Fruit fly (Drosophila melanogaster) whole organism, embryonic: Measurements from ENCODE around the gene Actn.
A peak's percentile ranks its signal among the peaks of the same experiment; 100 is the strongest.

ENCODE experiments used
- Bteb2 ChIP-seq: fragments of 200-800 bp; sonication (Bioruptor generic); optimal IDR thresholded peaks from 2 replicates; lab custom pipeline; 2016; ENCODE audit warnings: missing biosample characterization, missing genetic modification characterization
- CG10147 ChIP-seq: fragments of 200-800 bp; sonication (Bioruptor generic); optimal IDR thresholded peaks from 2 replicates; lab custom pipeline; 2019; ENCODE audit warnings: missing biosample characterization, mild to moderate bottlenecking, missing genetic modification characterization, moderate library complexity
- CG10654 ChIP-seq: fragments of 200-800 bp; sonication (Bioruptor generic); optimal IDR thresholded peaks from 2 replicates; lab custom pipeline; 2016; ENCODE audit warnings: missing biosample characterization, missing genetic modification characterization
- CG1602 ChIP-seq: fragments of 200-800 bp; sonication (Bioruptor generic); optimal IDR thresholded peaks from 3 replicates; lab custom pipeline; 2016; ENCODE audit warnings: missing biosample characterization, missing genetic modification characterization
- CG1792 ChIP-seq: fragments of 200-800 bp; sonication (Bioruptor generic); optimal IDR thresholded peaks from 2 replicates; lab custom pipeline; 2016; ENCODE audit warnings: missing biosample characterization, missing genetic modification characterization
- CG2129 ChIP-seq: fragments of 200-800 bp; sonication (Bioruptor generic); IDR thresholded peaks from 2 replicates; pipeline ENCODE4 v1.3.6; 2022; ENCODE audit warnings: missing biosample characterization, missing genetic modification characterization; ENCODE audit not compliant: partially characterized antibody
- CG2712 ChIP-seq: fragments of 200-800 bp; optimal IDR thresholded peaks from 3 replicates; lab custom pipeline; 2019; ENCODE audit warnings: missing biosample characterization, mild to moderate bottlenecking, missing genetic modification characterization, moderate library complexity
- CG3407 ChIP-seq: fragments of 200-800 bp; sonication (Bioruptor generic); optimal IDR thresholded peaks from 2 replicates; lab custom pipeline; 2018; ENCODE audit warnings: missing biosample characterization, mild to moderate bottlenecking, missing genetic modification characterization
- CG34376 ChIP-seq: fragments of 200-800 bp; sonication (Bioruptor generic); optimal IDR thresholded peaks from 2 replicates; lab custom pipeline; 2018; ENCODE audit warnings: missing biosample characterization, mild to moderate bottlenecking, missing genetic modification characterization
- CG4617 ChIP-seq: fragments of 200-800 bp; sonication (Bioruptor generic); optimal IDR thresholded peaks from 3 replicates; lab custom pipeline; 2016; ENCODE audit warnings: missing biosample characterization, missing genetic modification characterization, borderline replicate concordance
- CG4707 ChIP-seq: fragments of 200-800 bp; sonication (Bioruptor generic); optimal IDR thresholded peaks from 2 replicates; lab custom pipeline; 2018; ENCODE audit warnings: missing biosample characterization, mild to moderate bottlenecking, missing genetic modification characterization, moderate library complexity
- CG5953 ChIP-seq: fragments of 200-800 bp; sonication (Bioruptor generic); IDR thresholded peaks from 2 replicates; pipeline ENCODE4 v1.3.6; 2022; ENCODE audit warnings: missing biosample characterization, missing genetic modification characterization
- CG6765 ChIP-seq: fragments of 200-800 bp; sonication (Bioruptor generic); optimal IDR thresholded peaks from 3 replicates; lab custom pipeline; 2017; ENCODE audit warnings: missing biosample characterization, mild to moderate bottlenecking, missing genetic modification characterization
- CG7357 ChIP-seq: fragments of 200-800 bp; sonication (Bioruptor generic); IDR thresholded peaks from 3 replicates; pipeline ENCODE4 v1.3.6; 2022; ENCODE audit warnings: missing biosample characterization, missing genetic modification characterization
- CG7839 ChIP-seq: fragments of 200-800 bp; sonication (Bioruptor generic); optimal IDR thresholded peaks from 3 replicates; lab custom pipeline; 2018; ENCODE audit warnings: missing biosample characterization, mild to moderate bottlenecking, missing genetic modification characterization, moderate library complexity
- CG7963 ChIP-seq: fragments of 200-800 bp; sonication (Bioruptor generic); IDR thresholded peaks from 3 replicates; pipeline ENCODE4 v1.3.6; 2022; ENCODE audit warnings: missing biosample characterization, missing genetic modification characterization; ENCODE audit not compliant: partially characterized antibody
- CHES-1-like ChIP-seq: fragments of 200-800 bp; sonication (Bioruptor generic); optimal IDR thresholded peaks from 2 replicates; lab custom pipeline; 2016; ENCODE audit warnings: missing biosample characterization, missing genetic modification characterization
- Dad ChIP-seq: fragments of 200-800 bp; sonication (Bioruptor generic); optimal IDR thresholded peaks from 3 replicates; lab custom pipeline; 2016; ENCODE audit warnings: missing biosample characterization, missing genetic modification characterization
- Dp ChIP-seq: fragments of 200-800 bp; sonication (Bioruptor generic); optimal IDR thresholded peaks from 2 replicates; lab custom pipeline; 2018; ENCODE audit warnings: missing biosample characterization, mild to moderate bottlenecking, missing genetic modification characterization, moderate library complexity
- Gsc ChIP-seq: fragments of 200-800 bp; sonication (Bioruptor generic); IDR thresholded peaks from 2 replicates; pipeline ENCODE4 v1.3.6; 2022; ENCODE audit warnings: missing biosample characterization, missing genetic modification characterization
- NK7.1 ChIP-seq: fragments of 200-800 bp; sonication (Bioruptor generic); optimal IDR thresholded peaks from 3 replicates; lab custom pipeline; 2016; ENCODE audit warnings: missing biosample characterization, missing genetic modification characterization
- Nf-YC ChIP-seq: fragments of 200-800 bp; optimal IDR thresholded peaks from 3 replicates; lab custom pipeline; 2019; ENCODE audit warnings: missing biosample characterization, mild to moderate bottlenecking, missing genetic modification characterization, moderate library complexity
- Poxn ChIP-seq: fragments of 200-800 bp; sonication (Bioruptor generic); IDR thresholded peaks from 2 replicates; pipeline ENCODE4 v1.3.6; 2022; ENCODE audit warnings: missing biosample characterization, missing genetic modification characterization
- Xbp1 ChIP-seq: fragments of 200-800 bp; sonication (Bioruptor generic); optimal IDR thresholded peaks from 3 replicates; lab custom pipeline; 2016; ENCODE audit warnings: missing biosample characterization, mild to moderate bottlenecking, missing genetic modification characterization
- abd-A ChIP-seq: fragments of 200-800 bp; sonication (Bioruptor generic); optimal IDR thresholded peaks from 3 replicates; lab custom pipeline; 2019; ENCODE audit warnings: missing biosample characterization, mild to moderate bottlenecking, missing genetic modification characterization, moderate library complexity
- amos ChIP-seq: fragments of 200-800 bp; sonication (Bioruptor generic); IDR thresholded peaks from 2 replicates; pipeline ENCODE4 v1.3.6; 2022; ENCODE audit warnings: missing biosample characterization, missing genetic modification characterization; ENCODE audit not compliant: partially characterized antibody
- ara ChIP-seq: fragments of 200-800 bp; sonication (Bioruptor generic); IDR thresholded peaks from 2 replicates; pipeline ENCODE4 v1.3.6; 2022; ENCODE audit warnings: missing biosample characterization, missing genetic modification characterization
- ase ChIP-seq: fragments of 200-800 bp; sonication (Bioruptor generic); IDR thresholded peaks from 3 replicates; pipeline ENCODE4 v1.3.6; 2022; ENCODE audit warnings: missing biosample characterization, missing genetic modification characterization
- dm ChIP-seq: fragments of 200-800 bp; sonication (Bioruptor generic); optimal IDR thresholded peaks from 3 replicates; lab custom pipeline; 2016; ENCODE audit warnings: missing biosample characterization, missing genetic modification characterization
- ems ChIP-seq: fragments of 200-800 bp; sonication (Bioruptor generic); optimal IDR thresholded peaks from 3 replicates; lab custom pipeline; 2016; ENCODE audit warnings: missing biosample characterization, missing genetic modification characterization
- ewg ChIP-seq: fragments of 200-800 bp; sonication (Bioruptor generic); optimal IDR thresholded peaks from 3 replicates; lab custom pipeline; 2017; ENCODE audit warnings: mild to moderate bottlenecking, missing biosample characterization, missing genetic modification reagents, missing genetic modification characterization
- eyg ChIP-seq: fragments of 200-800 bp; sonication (Bioruptor generic); optimal IDR thresholded peaks from 3 replicates; lab custom pipeline; 2016; ENCODE audit warnings: missing biosample characterization, missing genetic modification characterization
- fd64A ChIP-seq: fragments of 200-800 bp; sonication (Bioruptor generic); optimal IDR thresholded peaks from 3 replicates; lab custom pipeline; 2018; ENCODE audit warnings: missing biosample characterization, mild to moderate bottlenecking, missing genetic modification characterization
- gcm2 ChIP-seq: fragments of 200-800 bp; sonication (Bioruptor generic); optimal IDR thresholded peaks from 2 replicates; lab custom pipeline; 2016; ENCODE audit warnings: missing biosample characterization, missing genetic modification characterization
- gro ChIP-seq: fragments of 200-800 bp; sonication (Bioruptor generic); optimal IDR thresholded peaks from 2 replicates; lab custom pipeline; 2016; ENCODE audit warnings: missing biosample characterization, missing genetic modification characterization
- gsb ChIP-seq: fragments of 200-800 bp; sonication (Bioruptor generic); IDR thresholded peaks from 2 replicates; pipeline ENCODE4 v1.3.6; 2022; ENCODE audit warnings: missing biosample characterization, missing genetic modification characterization
- gsb-n ChIP-seq: fragments of 200-800 bp; sonication (Bioruptor generic); optimal IDR thresholded peaks from 3 replicates; lab custom pipeline; 2018; ENCODE audit warnings: missing biosample characterization, mild to moderate bottlenecking, missing genetic modification characterization
- hth ChIP-seq: fragments of >200 bp; optimal IDR thresholded peaks from 2 replicates; lab custom pipeline; 2017; ENCODE audit warnings: inconsistent platforms
- insv ChIP-seq, 2 experiments: fragments of 200-800 bp; sonication (Bioruptor generic); optimal IDR thresholded peaks; 3 replicates each; lab custom pipeline; 2016 to 2018; ENCODE audit warnings: missing biosample characterization in 2 of 2, missing genetic modification characterization in 2 of 2
- mld ChIP-seq: fragments of 200-800 bp; sonication (Bioruptor generic); IDR thresholded peaks from 3 replicates; pipeline ENCODE4 v1.3.6; 2022; ENCODE audit warnings: missing biosample characterization, missing genetic modification characterization; ENCODE audit not compliant: partially characterized antibody
- pb ChIP-seq: fragments of 200-800 bp; sonication (Bioruptor generic); optimal IDR thresholded peaks from 3 replicates; lab custom pipeline; 2016; ENCODE audit warnings: missing biosample characterization, missing genetic modification characterization
- pzg ChIP-seq: fragments of 200-800 bp; sonication (Bioruptor generic); optimal IDR thresholded peaks from 3 replicates; lab custom pipeline; 2018; ENCODE audit warnings: missing biosample characterization, mild to moderate bottlenecking, missing genetic modification characterization, moderate library complexity
- run ChIP-seq: fragments of 200-800 bp; sonication (Bioruptor generic); optimal IDR thresholded peaks from 3 replicates; lab custom pipeline; 2018; ENCODE audit warnings: missing biosample characterization, mild to moderate bottlenecking, missing genetic modification characterization
- sc ChIP-seq, 3 experiments: fragments of >200 bp in 2 of 3; fragments of 200-800 bp in 1 of 3; sonication (Bioruptor generic) in 1 of 3; optimal IDR thresholded peaks; 2 replicates in 2 of 3; 3 replicates in 1 of 3; lab custom pipeline; 2017; ENCODE audit warnings: mild to moderate bottlenecking in 1 of 3, missing biosample characterization in 1 of 3, missing genetic modification characterization in 1 of 3, missing genetic modification reagents in 1 of 3
- sd ChIP-seq: fragments of 200-800 bp; sonication (Bioruptor generic); optimal IDR thresholded peaks from 3 replicates; lab custom pipeline; 2018; ENCODE audit warnings: missing biosample characterization, mild to moderate bottlenecking, missing genetic modification characterization, moderate library complexity
- sisA ChIP-seq: fragments of 200-800 bp; sonication (Bioruptor generic); IDR thresholded peaks from 2 replicates; pipeline ENCODE4 v1.3.6; 2022; ENCODE audit warnings: missing biosample characterization, missing genetic modification characterization
- slou ChIP-seq: fragments of 200-800 bp; sonication (Bioruptor generic); optimal IDR thresholded peaks from 3 replicates; lab custom pipeline; 2016; ENCODE audit warnings: missing biosample characterization, missing genetic modification characterization
- tin ChIP-seq: fragments of 200-800 bp; sonication (Bioruptor generic); optimal IDR thresholded peaks from 3 replicates; lab custom pipeline; 2016; ENCODE audit warnings: missing biosample characterization, missing genetic modification characterization
- zfh1 ChIP-seq: fragments of 200-800 bp; sonication (Bioruptor generic); IDR thresholded peaks from 3 replicates; pipeline ENCODE4 v1.3.6; 2022; ENCODE audit warnings: missing biosample characterization, missing genetic modification characterization

Actn gene

DNA sequence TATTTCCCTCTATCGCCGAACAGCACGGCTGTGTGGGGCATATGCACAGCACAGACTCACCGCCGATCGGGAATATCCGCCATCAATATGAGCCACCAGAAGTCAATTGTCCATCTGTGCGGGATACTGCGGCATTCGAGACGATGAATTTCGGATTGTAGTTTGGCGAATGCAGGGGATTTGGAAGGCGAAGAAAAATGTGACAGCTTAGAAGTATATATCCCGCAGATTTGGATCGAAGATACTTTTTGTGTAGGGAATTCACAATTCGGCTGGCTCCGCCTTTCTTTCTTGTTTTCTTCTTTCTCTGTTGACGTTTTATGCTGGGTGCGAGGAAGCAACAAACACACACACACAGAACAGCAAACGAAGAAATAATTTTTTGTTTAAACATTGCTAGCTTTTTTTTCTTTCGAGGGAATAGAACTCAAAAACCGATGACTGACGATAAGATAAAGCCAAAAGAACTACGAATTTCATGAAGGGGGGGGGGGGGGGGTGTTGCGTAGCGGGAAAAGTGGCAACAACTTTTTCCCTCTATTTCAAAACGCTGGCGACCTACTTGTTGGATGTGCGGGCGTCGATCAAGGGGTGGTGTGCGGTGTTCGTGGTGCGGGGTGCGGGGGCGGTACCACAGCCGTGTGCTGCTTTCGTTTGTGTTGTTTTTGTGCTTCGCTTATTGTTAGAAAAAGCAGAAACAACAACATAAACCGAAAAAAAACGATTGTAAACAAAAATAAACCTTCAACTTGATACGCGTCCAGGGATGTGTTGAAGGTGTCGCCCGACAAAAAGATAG is 57.7 kb downstream of the Actn start (continued):
- TF ChIP-seq Dp (GFP tag; lab: Kevin White, UChicago) (no peak), CG1602 (GFP tag; lab: Kevin White, UChicago) (peak; percentile 44), Xbp1 (peak; percentile 76), dm (peak; percentile 60), eyg (GFP tag; lab: Kevin White, UChicago) (peak; percentile 53), CG1792 (GFP tag; lab: Kevin White, UChicago) (peak; percentile 60), CG7963 (GFP tag; lab: Robert Waterston, UW) (no peak), tin (GFP tag; lab: Kevin White, UChicago) (peak; percentile 30), CG7357 (peak; percentile 49; the same call in 1 of the 3 replicates), CHES-1-like (peak; percentile 81), CG7839 (tag; lab: Kevin White, UChicago) (peak; percentile 85), Bteb2 (GFP tag; lab: Kevin White, UChicago) (peak; percentile 5), amos (GFP tag; lab: Robert Waterston, UW) (no peak), insv (GFP tag; optimal IDR thresholded peaks at IDR 0.05; lab: Kevin White, UChicago) (no peak), ara (GFP tag; lab: Robert Waterston, UW) (peak; percentile 69; the same call in 1 of the 2 replicates), abd-A (tag; lab: Kevin White, UChicago) (no peak), pzg (GFP tag; lab: Kevin White, UChicago) (no peak), CG6765 (GFP tag; lab: Kevin White, UChicago) (no peak), mld (GFP tag; lab: Robert Waterston, UW) (no peak), CG2712 (tag; lab: Kevin White, UChicago) (peak; percentile 82), CG34376 (GFP tag; lab: Kevin White, UChicago) (no peak), CG4617 (GFP tag; lab: Kevin White, UChicago) (peak; percentile 1), CG10654 (GFP tag; lab: Kevin White, UChicago) (peak; percentile 35), CG10147 (GFP tag; lab: Kevin White, UChicago) (peak; percentile 53), sisA (GFP tag; lab: Robert Waterston, UW) (peak; percentile 86), ems (GFP tag; lab: Kevin White, UChicago) (peak; percentile 64), ase (GFP tag; lab: Robert Waterston, UW) (peak; percentile 70; the same call in 1 of the 3 replicates), sc (optimal IDR thresholded peaks at IDR 0.05; lab: Kevin White, UChicago) (no peak), sc (GFP tag; optimal IDR thresholded peaks at IDR 0.05; lab: Kevin White, UChicago) (peak; percentile 70), gsb-n (tag; lab: Kevin White, UChicago) (peak; percentile 61), NK7.1 (peak; percentile 45), pb (GFP tag; lab: Kevin White, UChicago) (peak; percentile 73), Gsc (GFP tag; lab: Robert Waterston, UW) (peak; percentile 56), zfh1 (GFP tag; lab: Robert Waterston, UW) (peak; percentile 77), ewg (GFP tag; lab: Kevin White, UChicago) (peak; percentile 77), CG3407 (GFP tag; lab: Kevin White, UChicago) (peak; percentile 57), Dad (peak; percentile 22), Nf-YC (tag; lab: Kevin White, UChicago) (peak; percentile 55), Poxn (GFP tag; lab: Robert Waterston, UW) (no peak), CG4707 (GFP tag; lab: Kevin White, UChicago) (peak; percentile 20), hth (lab: Kevin White, UChicago) (no peak), CG5953 (GFP tag; lab: Robert Waterston, UW) (peak; percentile 72; the same call in 1 of the 2 replicates), sd (peak; percentile 48), gsb (GFP tag; lab: Robert Waterston, UW) (peak; percentile 53; the same call in 1 of the 2 replicates), slou (GFP tag; lab: Kevin White, UChicago) (peak; percentile 7), gro (GFP tag; lab: Kevin White, UChicago) (no peak), CG2129 (no peak), run (tag; lab: Kevin White, UChicago) (peak; percentile 60), gcm2 (GFP tag; lab: Kevin White, UChicago) (no peak), fd64A (GFP tag; lab: Kevin White, UChicago) (peak; percentile 7)
